Worm (Caenorhabditis elegans): ENCODE data around the gene mam-7.

DNA sequence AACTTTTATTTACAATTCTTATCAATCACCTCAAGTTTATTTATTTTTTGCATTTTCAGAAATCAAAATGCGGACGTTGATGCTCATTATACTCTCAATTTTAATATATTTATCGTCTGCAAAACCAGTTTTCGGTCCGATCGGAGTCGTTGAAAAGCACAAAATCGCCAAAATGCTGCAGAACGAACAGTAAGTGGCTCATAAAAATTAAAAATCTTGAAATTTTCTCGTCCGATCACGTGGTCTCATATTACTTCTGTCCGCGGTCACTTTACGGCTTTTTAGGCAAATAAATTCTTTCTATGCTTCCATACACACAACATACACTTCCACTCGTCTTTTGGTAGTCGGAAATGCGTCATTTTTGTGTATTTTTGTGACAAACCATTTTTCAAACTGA is 49.2 kb upstream of the mam-7 start, which contains the start of gene K11H3.5:
- TF ChIP-seq ceh-63 (GFP tag; optimal IDR thresholded peaks at IDR 0.05) (no peak), unc-130 (tag; optimal IDR thresholded peaks at IDR 0.05) (no peak), lin-35 (GFP tag; optimal IDR thresholded peaks at IDR 0.05) (no peak), isw-1 (GFP tag; IDR thresholded peaks at IDR 0.05) (no peak), ama-1 (optimal IDR thresholded peaks at IDR 0.05) (no peak), nhr-47 (tag; optimal IDR thresholded peaks at IDR 0.05) (no peak), zip-4 (GFP tag; optimal IDR thresholded peaks at IDR 0.05) (no peak), jun-1 (tag; optimal IDR thresholded peaks at IDR 0.05) (no peak), snpc-4 (tag; optimal IDR thresholded peaks at IDR 0.05) (no peak), lsy-2 (tag; optimal IDR thresholded peaks at IDR 0.05) (no peak)
